Fruit fly (Drosophila melanogaster) whole organism, embryonic: ENCODE data around the gene Kpc1.

Source experiments
- B-H1 ChIP-seq: fragments of 200-800 bp; sonication (Bioruptor generic); IDR thresholded peaks from 3 replicates; pipeline ENCODE4 v1.3.6; 2022; ENCODE audit warnings: missing biosample characterization, missing genetic modification characterization
- Bteb2 ChIP-seq: fragments of 200-800 bp; sonication (Bioruptor generic); optimal IDR thresholded peaks from 2 replicates; lab custom pipeline; 2016; ENCODE audit warnings: missing biosample characterization, missing genetic modification characterization
- CG10654 ChIP-seq: fragments of 200-800 bp; sonication (Bioruptor generic); optimal IDR thresholded peaks from 2 replicates; lab custom pipeline; 2016; ENCODE audit warnings: missing biosample characterization, missing genetic modification characterization
- CG11247 ChIP-seq: fragments of 200-800 bp; sonication (Bioruptor generic); IDR thresholded peaks from 2 replicates; pipeline ENCODE4 v1.3.6; 2022; ENCODE audit warnings: missing biosample characterization, missing genetic modification characterization
- CG11456 ChIP-seq: fragments of 200-800 bp; sonication (Bioruptor generic); IDR thresholded peaks from 3 replicates; pipeline ENCODE4 v1.3.6; 2022; ENCODE audit warnings: missing biosample characterization, missing genetic modification characterization
- CG11695 ChIP-seq: fragments of 200-800 bp; sonication (Bioruptor generic); IDR thresholded peaks from 3 replicates; pipeline ENCODE4 v1.3.6; 2022; ENCODE audit warnings: missing biosample characterization, missing genetic modification characterization
- CG14860 ChIP-seq: fragments of 200-800 bp; sonication (Bioruptor generic); IDR thresholded peaks from 3 replicates; pipeline ENCODE4 v1.3.6; 2022; ENCODE audit warnings: missing biosample characterization, missing genetic modification characterization; ENCODE audit not compliant: partially characterized antibody
- CG15479 ChIP-seq: fragments of 200-800 bp; sonication (Bioruptor generic); optimal IDR thresholded peaks from 3 replicates; lab custom pipeline; 2019; ENCODE audit warnings: missing biosample characterization, mild to moderate bottlenecking, missing genetic modification characterization, moderate library complexity
- CG17186 ChIP-seq: fragments of 200-800 bp; sonication (Bioruptor generic); optimal IDR thresholded peaks from 3 replicates; lab custom pipeline; 2017; ENCODE audit warnings: missing biosample characterization, missing genetic modification reagents, missing genetic modification characterization
- CG17385 ChIP-seq: fragments of 200-800 bp; sonication (Bioruptor generic); optimal IDR thresholded peaks from 3 replicates; lab custom pipeline; 2018; ENCODE audit warnings: missing biosample characterization, mild to moderate bottlenecking, missing genetic modification characterization
- CG17612 ChIP-seq: fragments of 200-800 bp; sonication (Bioruptor generic); IDR thresholded peaks from 2 replicates; pipeline ENCODE4 v1.3.6; 2022; ENCODE audit warnings: missing biosample characterization, missing genetic modification characterization
- CG18599 ChIP-seq: fragments of 200-800 bp; sonication (Bioruptor generic); optimal IDR thresholded peaks from 3 replicates; lab custom pipeline; 2017; ENCODE audit warnings: missing biosample characterization, missing genetic modification characterization, mild to moderate bottlenecking, moderate library complexity, missing genetic modification reagents
- CG2678 ChIP-seq: fragments of 200-800 bp; sonication (Bioruptor generic); optimal IDR thresholded peaks from 3 replicates; lab custom pipeline; 2019; ENCODE audit warnings: missing biosample characterization, mild to moderate bottlenecking, missing genetic modification characterization, moderate library complexity
- CG31365 ChIP-seq: fragments of 200-800 bp; sonication (Bioruptor generic); optimal IDR thresholded peaks from 2 replicates; lab custom pipeline; 2018; ENCODE audit warnings: missing biosample characterization, mild to moderate bottlenecking, missing genetic modification characterization
- CG33557 ChIP-seq: fragments of 200-800 bp; sonication (Bioruptor generic); optimal IDR thresholded peaks from 2 replicates; lab custom pipeline; 2019; ENCODE audit warnings: missing biosample characterization, mild to moderate bottlenecking, missing genetic modification characterization, moderate library complexity
- CG34224 ChIP-seq: fragments of 200-800 bp; sonication (Bioruptor generic); IDR thresholded peaks from 3 replicates; pipeline ENCODE4 v1.3.6; 2022; ENCODE audit warnings: missing biosample characterization, missing genetic modification characterization; ENCODE audit not compliant: partially characterized antibody
- CG6689 ChIP-seq: fragments of 200-800 bp; sonication (Bioruptor generic); IDR thresholded peaks from 2 replicates; pipeline ENCODE4 v1.3.6; 2022; ENCODE audit warnings: missing biosample characterization, missing genetic modification characterization
- CG7357 ChIP-seq: fragments of 200-800 bp; sonication (Bioruptor generic); IDR thresholded peaks from 3 replicates; pipeline ENCODE4 v1.3.6; 2022; ENCODE audit warnings: missing biosample characterization, missing genetic modification characterization
- CG8924 ChIP-seq: fragments of 200-800 bp; optimal IDR thresholded peaks from 3 replicates; lab custom pipeline; 2019; ENCODE audit warnings: missing biosample characterization, mild to moderate bottlenecking, missing genetic modification characterization, moderate library complexity
- CG9609 ChIP-seq: fragments of 200-800 bp; sonication (Bioruptor generic); optimal IDR thresholded peaks from 3 replicates; lab custom pipeline; 2016; ENCODE audit warnings: missing biosample characterization, missing genetic modification characterization
- CG9727 ChIP-seq: fragments of 200-800 bp; sonication (Bioruptor generic); optimal IDR thresholded peaks from 3 replicates; lab custom pipeline; 2017; ENCODE audit warnings: missing biosample characterization, mild to moderate bottlenecking, missing genetic modification characterization
- CG9932 ChIP-seq: fragments of 200-800 bp; sonication (Bioruptor generic); IDR thresholded peaks from 2 replicates; pipeline ENCODE4 v1.3.6; 2022; ENCODE audit warnings: missing biosample characterization, missing genetic modification characterization
- E2f1 ChIP-seq: fragments of 200-800 bp; sonication (Bioruptor generic); IDR thresholded peaks from 2 replicates; pipeline ENCODE4 v1.3.6; 2022; ENCODE audit warnings: missing biosample characterization, missing genetic modification characterization
- Hr39 ChIP-seq: fragments of >200 bp; optimal IDR thresholded peaks from 2 replicates; lab custom pipeline; 2017
- Hr78 ChIP-seq, 2 experiments: fragments of 200-800 bp in 1 of 2; fragments of >200 bp in 1 of 2; sonication (Bioruptor generic) in 1 of 2; optimal IDR thresholded peaks; 2 replicates each; lab custom pipeline; 2017 to 2019; ENCODE audit warnings: missing biosample characterization in 2 of 2, missing genetic modification characterization in 2 of 2, mild to moderate bottlenecking in 1 of 2, moderate library complexity in 1 of 2
- Nf-YA ChIP-seq: fragments of 200-800 bp; sonication (Bioruptor generic); IDR thresholded peaks from 2 replicates; pipeline ENCODE4 v1.3.6; 2022; ENCODE audit warnings: missing biosample characterization, missing genetic modification characterization
- Opbp ChIP-seq: fragments of 200-800 bp; sonication (Bioruptor generic); IDR thresholded peaks from 3 replicates; pipeline ENCODE4 v1.3.6; 2022; ENCODE audit warnings: missing biosample characterization, missing genetic modification characterization; ENCODE audit not compliant: partially characterized antibody
- Optix ChIP-seq: fragments of 200-800 bp; sonication (Bioruptor generic); IDR thresholded peaks from 3 replicates; pipeline ENCODE4 v1.3.6; 2022; ENCODE audit warnings: missing biosample characterization, missing genetic modification characterization
- Pdp1 ChIP-seq, 2 experiments: fragments of 200-800 bp; sonication (Bioruptor generic); optimal IDR thresholded peaks; 3 replicates each; lab custom pipeline; 2016; ENCODE audit warnings: missing biosample characterization in 2 of 2, missing genetic modification characterization in 2 of 2, mild to moderate bottlenecking in 1 of 2, moderate library complexity in 1 of 2
- ase ChIP-seq: fragments of 200-800 bp; sonication (Bioruptor generic); IDR thresholded peaks from 3 replicates; pipeline ENCODE4 v1.3.6; 2022; ENCODE audit warnings: missing biosample characterization, missing genetic modification characterization
- btn ChIP-seq: fragments of 200-800 bp; sonication (Bioruptor generic); optimal IDR thresholded peaks from 2 replicates; lab custom pipeline; 2016; ENCODE audit warnings: missing biosample characterization, missing genetic modification characterization
- ems ChIP-seq: fragments of 200-800 bp; sonication (Bioruptor generic); optimal IDR thresholded peaks from 3 replicates; lab custom pipeline; 2016; ENCODE audit warnings: missing biosample characterization, missing genetic modification characterization
- esg ChIP-seq: fragments of 200-800 bp; sonication (Bioruptor generic); conservative IDR thresholded peaks from 2 replicates; pipeline ENCODE4 v1.3.6; 2022; ENCODE audit warnings: missing biosample characterization, missing genetic modification characterization
- ewg ChIP-seq: fragments of 200-800 bp; sonication (Bioruptor generic); optimal IDR thresholded peaks from 3 replicates; lab custom pipeline; 2017; ENCODE audit warnings: mild to moderate bottlenecking, missing biosample characterization, missing genetic modification reagents, missing genetic modification characterization
- gce ChIP-seq: fragments of 200-800 bp; sonication (Bioruptor generic); IDR thresholded peaks from 3 replicates; pipeline ENCODE4 v1.3.6; 2022; ENCODE audit warnings: missing biosample characterization, missing genetic modification characterization
- gem ChIP-seq: fragments of 200-800 bp; sonication (Bioruptor generic); optimal IDR thresholded peaks from 2 replicates; lab custom pipeline; 2019; ENCODE audit warnings: missing biosample characterization, mild to moderate bottlenecking, missing genetic modification characterization, moderate library complexity
- kah ChIP-seq: fragments of 200-800 bp; sonication (Bioruptor generic); optimal IDR thresholded peaks from 2 replicates; lab custom pipeline; 2018; ENCODE audit warnings: missing biosample characterization, mild to moderate bottlenecking, missing genetic modification characterization
- luna ChIP-seq: fragments of 200-800 bp; sonication (Bioruptor generic); optimal IDR thresholded peaks from 2 replicates; lab custom pipeline; 2016; ENCODE audit warnings: missing biosample characterization, missing genetic modification characterization
- nau ChIP-seq: fragments of 200-800 bp; sonication (Bioruptor generic); optimal IDR thresholded peaks from 3 replicates; lab custom pipeline; 2017; ENCODE audit warnings: missing biosample characterization, mild to moderate bottlenecking, missing genetic modification characterization, missing genetic modification reagents
- pan ChIP-seq, 4 experiments: fragments of >200 bp in 3 of 4; fragments of 200-800 bp in 1 of 4; sonication (Bioruptor generic) in 1 of 4; optimal IDR thresholded peaks in 3 of 4; IDR thresholded peaks in 1 of 4; 2 replicates each; pipeline versions ENCODE4 v1.3.6 to Lab custom; 2017 to 2022; ENCODE audit warnings: missing biosample characterization in 2 of 4, missing genetic modification characterization in 2 of 4, mixed read lengths in 1 of 4
- pfk ChIP-seq: fragments of 200-800 bp; sonication (Bioruptor generic); optimal IDR thresholded peaks from 2 replicates; lab custom pipeline; 2018; ENCODE audit warnings: missing biosample characterization, mild to moderate bottlenecking, missing genetic modification characterization, moderate library complexity
- pita ChIP-seq: fragments of 200-800 bp; sonication (Bioruptor generic); optimal IDR thresholded peaks from 2 replicates; lab custom pipeline; 2017; ENCODE audit warnings: missing biosample characterization, mild to moderate bottlenecking, missing genetic modification characterization
- slbo ChIP-seq: fragments of 200-800 bp; sonication (Bioruptor generic); IDR thresholded peaks from 2 replicates; pipeline ENCODE4 v1.3.6; 2022; ENCODE audit warnings: missing biosample characterization, missing genetic modification characterization
- slp2 ChIP-seq: fragments of 200-800 bp; sonication (Bioruptor generic); optimal IDR thresholded peaks from 2 replicates; lab custom pipeline; 2016; ENCODE audit warnings: missing biosample characterization, missing genetic modification characterization
- stwl ChIP-seq: fragments of 200-800 bp; sonication (Bioruptor generic); optimal IDR thresholded peaks from 3 replicates; lab custom pipeline; 2018; ENCODE audit warnings: missing biosample characterization, mild to moderate bottlenecking, missing genetic modification characterization, moderate library complexity
- wek ChIP-seq: fragments of 200-800 bp; sonication (Bioruptor generic); optimal IDR thresholded peaks from 3 replicates; lab custom pipeline; 2018; ENCODE audit warnings: missing biosample characterization, mild to moderate bottlenecking, missing genetic modification characterization, moderate library complexity
- yki ChIP-seq: fragments of >200 bp; optimal IDR thresholded peaks from 3 replicates; lab custom pipeline; 2018
- zen2 ChIP-seq: fragments of 200-800 bp; sonication (Bioruptor generic); IDR thresholded peaks from 3 replicates; pipeline ENCODE4 v1.3.6; 2022; ENCODE audit warnings: missing biosample characterization, missing genetic modification characterization; ENCODE audit not compliant: partially characterized antibody

Kpc1 gene

DNA sequence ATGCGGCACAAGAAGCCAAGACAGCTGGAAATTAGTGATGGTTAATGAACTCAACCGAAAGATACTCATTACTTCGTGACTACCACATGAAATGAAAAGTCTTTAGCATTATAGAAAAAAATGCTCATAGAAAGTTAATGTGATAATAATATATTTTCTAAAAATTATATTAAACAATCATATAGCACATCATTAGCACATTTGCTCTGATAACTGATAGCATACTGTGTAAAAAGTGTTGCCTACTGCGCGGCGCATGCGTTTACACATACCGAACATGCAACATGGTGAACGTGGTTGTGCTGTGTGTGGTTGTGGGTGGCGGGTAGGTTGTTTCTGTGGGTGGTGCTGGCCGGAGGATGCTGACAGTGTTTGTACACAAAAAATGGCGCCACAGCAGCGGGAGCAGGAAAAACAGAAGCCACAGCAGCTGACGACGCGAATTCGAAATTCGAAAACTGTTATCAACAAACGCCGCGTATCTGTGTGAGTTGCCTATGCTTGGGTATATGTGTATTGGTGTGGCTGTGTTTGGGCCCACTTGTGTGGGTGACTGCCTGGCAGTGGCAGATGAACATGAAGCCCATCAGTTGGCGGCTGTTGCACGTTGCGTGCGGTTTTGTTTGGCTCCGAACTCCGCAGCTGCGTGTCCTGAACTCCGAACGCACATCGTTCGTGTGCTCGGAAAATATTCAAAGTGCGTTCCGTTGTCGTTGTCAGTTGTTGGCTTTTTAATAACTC lies 46.1 kb downstream of the Kpc1 start, which contains the start of gene Gyc88E (continued):
- TF ChIP-seq slbo (GFP tag; lab: Robert Waterston, UW) (0 out of 2 replicates have a peak, but pooled peaks have one; percentile 36), CG15479 (no peak), slp2 (no peak), CG2678 (tag; lab: Kevin White, UChicago) (peak; percentile 69), pan (optimal IDR thresholded peaks at IDR 0.05; lab: Kevin White, UChicago) (no peak), pan (GFP tag; optimal IDR thresholded peaks at IDR 0.05 in 1 of 2, IDR thresholded peaks at IDR 0.05 in 1 of 2) (peak in 1 of 2 experiments; percentile 83), kah (GFP tag; lab: Kevin White, UChicago) (no peak), Hr78 (GFP tag; optimal IDR thresholded peaks at IDR 0.05; lab: Kevin White, UChicago) (no peak), CG34224 (GFP tag; lab: Robert Waterston, UW) (no peak), stwl (no peak), Hr39 (lab: Kevin White, UChicago) (no peak), Nf-YA (GFP tag; lab: Robert Waterston, UW) (no peak), yki (lab: Kevin White, UChicago) (no peak), CG9932 (peak; percentile 30; the same call in 1 of the 2 replicates), CG17385 (GFP tag; lab: Kevin White, UChicago) (no peak), zen2 (no peak), CG31365 (tag; lab: Kevin White, UChicago) (no peak), CG18599 (GFP tag; lab: Kevin White, UChicago) (peak; percentile 41), wek (GFP tag; lab: Kevin White, UChicago) (no peak), ewg (peak; percentile 69), Pdp1 (GFP tag; optimal IDR thresholded peaks at IDR 0.05; lab: Kevin White, UChicago) (no peak), ems (no peak), CG11695 (peak; percentile 69; the same call in 2 of the 3 replicates), Opbp (GFP tag; lab: Robert Waterston, UW) (no peak), gem (tag; lab: Kevin White, UChicago) (peak; percentile 35), CG9727 (peak; percentile 13), pita (GFP tag; lab: Kevin White, UChicago) (no peak), pfk (GFP tag; lab: Kevin White, UChicago) (no peak), CG17612 (GFP tag; lab: Robert Waterston, UW) (no peak), Optix (GFP tag; lab: Robert Waterston, UW) (no peak), luna (GFP tag; lab: Kevin White, UChicago) (no peak), btn (no peak), gce (0 out of 3 replicates have a peak, but pooled peaks have one; percentile 28), esg (no peak), CG11456 (peak; percentile 67; the same call in 2 of the 3 replicates), ase (GFP tag; lab: Robert Waterston, UW) (0 out of 3 replicates have a peak, but pooled peaks have one; percentile 42), B-H1 (GFP tag; lab: Robert Waterston, UW) (peak; percentile 54; the same call in 2 of the 3 replicates), CG14860 (GFP tag; lab: Robert Waterston, UW) (no peak), E2f1 (GFP tag; lab: Robert Waterston, UW) (peak; percentile 59), CG9609 (GFP tag; lab: Kevin White, UChicago) (no peak), CG33557 (no peak), CG11247 (GFP tag; lab: Robert Waterston, UW) (peak; percentile 67), CG7357 (peak; percentile 48; the same call in 1 of the 3 replicates), CG17186 (GFP tag; lab: Kevin White, UChicago) (no peak), CG8924 (tag; lab: Kevin White, UChicago) (no peak), CG6689 (peak; percentile 65), Bteb2 (GFP tag; lab: Kevin White, UChicago) (no peak), CG10654 (GFP tag; lab: Kevin White, UChicago) (no peak), nau (GFP tag; lab: Kevin White, UChicago) (no peak)
